Worm (Caenorhabditis elegans): ENCODE data around the gene nra-3.

Gene nra-3

ce11 chrX:9899426-9900131 lies 31.7 kb downstream of the nra-3 start, which contains the start of gene phf-34:
Gene phf-34, minus strand, starts transcription at chrX:9899476.
- TF ChIP-seq hlh-13 (GFP tag; optimal IDR thresholded peaks at IDR 0.05) (no peak), hlh-8 (tag; optimal IDR thresholded peaks at IDR 0.05) (no peak), ceh-34 (tag; optimal IDR thresholded peaks at IDR 0.05) (peak; percentile 35), tbx-2 (tag; optimal IDR thresholded peaks at IDR 0.05) (peak; percentile 37), ceh-31 (tag; optimal IDR thresholded peaks at IDR 0.05) (peak; percentile 74), unc-42 (tag; optimal IDR thresholded peaks at IDR 0.05) (peak; percentile 67), ceh-24 (tag; optimal IDR thresholded peaks at IDR 0.05) (no peak), dve-1 (tag; optimal IDR thresholded peaks at IDR 0.05) (peak; percentile 37), pat-9 (tag; optimal IDR thresholded peaks at IDR 0.05) (no peak), ceh-19 (GFP tag; optimal IDR thresholded peaks at IDR 0.05) (peak; percentile 43), unc-55 (GFP tag; optimal IDR thresholded peaks at IDR 0.05) (peak; percentile 31), nfya-1 (tag; optimal IDR thresholded peaks at IDR 0.05) (peak; percentile 67), sdc-2 (tag; optimal IDR thresholded peaks at IDR 0.05) (peak; percentile 58), hlh-30 (tag; optimal IDR thresholded peaks at IDR 0.05; ENCODE audit: insufficient read depth) (peak; percentile 38)

DNA sequence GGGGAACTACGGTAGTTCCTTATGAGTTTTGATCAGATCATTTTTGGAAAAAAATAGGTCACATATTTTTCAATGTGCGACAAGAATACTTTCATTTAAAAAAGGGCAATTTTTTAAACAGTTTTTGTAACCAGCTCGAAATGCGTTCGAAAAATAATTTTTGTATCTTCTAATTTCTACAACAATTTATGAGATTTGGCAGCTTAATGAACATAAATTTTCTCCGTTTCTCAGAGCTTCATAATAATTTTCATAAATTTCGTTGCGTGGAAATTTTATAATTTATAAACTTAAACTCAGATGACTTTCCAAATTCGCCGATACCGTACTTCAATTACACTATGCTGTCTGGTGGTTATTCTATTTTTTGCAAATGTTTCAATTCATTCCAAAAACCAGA lies 36.4 kb downstream of the nra-3 start, which contains the start of gene F21G4.3:
TSS of gene F21G4.3 (plus strand) at position 301 of the 400 bp plus-strand sequence.
- no peak for TF ChIP-seq sox-4 (tag; optimal IDR thresholded peaks at IDR 0.05)
- TF ChIP-seq ets-4 (tag; optimal IDR thresholded peaks at IDR 0.05), result no peak
- no peak for TF ChIP-seq unc-3 (GFP tag; conservative IDR thresholded peaks at IDR 0.05)
- TF ChIP-seq unc-3 (tag; optimal IDR thresholded peaks at IDR 0.05), result no peak
- TF ChIP-seq dve-1 (tag; optimal IDR thresholded peaks at IDR 0.05), result no peak
- TF ChIP-seq ref-2 (tag; optimal IDR thresholded peaks at IDR 0.05), result no peak
- no peak for TF ChIP-seq lim-6 (tag; optimal IDR thresholded peaks at IDR 0.05)
- TF ChIP-seq ceh-18 (tag; optimal IDR thresholded peaks at IDR 0.05), result no peak
- TF ChIP-seq fax-1 (tag; optimal IDR thresholded peaks at IDR 0.05), result no peak
- no peak for TF ChIP-seq che-1 (tag; optimal IDR thresholded peaks at IDR 0.05)
- TF ChIP-seq K02D7.2 (tag; optimal IDR thresholded peaks at IDR 0.05), result no peak
- TF ChIP-seq unc-86 (tag; optimal IDR thresholded peaks at IDR 0.05), result no peak
- TF ChIP-seq pag-3 (tag; optimal IDR thresholded peaks at IDR 0.05; ENCODE audit: borderline replicate concordance), result no peak
- no peak for TF ChIP-seq K09A11.1 (tag; optimal IDR thresholded peaks at IDR 0.05; ENCODE audit: insufficient read depth)
- TF ChIP-seq rnt-1 (tag; optimal IDR thresholded peaks at IDR 0.05), result no peak
- no peak for TF ChIP-seq ceh-9 (tag; optimal IDR thresholded peaks at IDR 0.05)
- no peak for TF ChIP-seq ceh-24 (tag; optimal IDR thresholded peaks at IDR 0.05)

- TF ChIP-seq nhr-232 (tag; optimal IDR thresholded peaks at IDR 0.05) (no peak), ref-2 (tag; optimal IDR thresholded peaks at IDR 0.05) (no peak), eyg-1 (tag; optimal IDR thresholded peaks at IDR 0.05) (no peak), C38D4.7 (GFP tag; optimal IDR thresholded peaks at IDR 0.05) (no peak), unc-86 (tag; optimal IDR thresholded peaks at IDR 0.05) (no peak), ahr-1 (tag; optimal IDR thresholded peaks at IDR 0.05) (no peak), T23F11.4 (GFP tag; optimal IDR thresholded peaks at IDR 0.05) (no peak), lin-11 (tag; optimal IDR thresholded peaks at IDR 0.05) (no peak), Y22D7AL.16 (tag; optimal IDR thresholded peaks at IDR 0.05) (no peak), pros-1 (tag; optimal IDR thresholded peaks at IDR 0.05) (no peak), hlh-30 (tag; optimal IDR thresholded peaks at IDR 0.05; ENCODE audit: insufficient read depth) (no peak), tbx-2 (tag; optimal IDR thresholded peaks at IDR 0.05) (no peak), ceh-48 (tag; optimal IDR thresholded peaks at IDR 0.05) (no peak), unc-42 (tag; optimal IDR thresholded peaks at IDR 0.05) (no peak), hlh-13 (GFP tag; optimal IDR thresholded peaks at IDR 0.05) (no peak), pha-4 (tag; optimal IDR thresholded peaks at IDR 0.05) (no peak), ceh-31 (tag; optimal IDR thresholded peaks at IDR 0.05) (no peak), zip-5 (tag; optimal IDR thresholded peaks at IDR 0.05) (no peak), hlh-8 (tag; optimal IDR thresholded peaks at IDR 0.05) (no peak), K02D7.2 (tag; optimal IDR thresholded peaks at IDR 0.05) (no peak)
These were observed 38.2 kb downstream of the nra-3 start for ce11 chrX:9893069-9893468.
